Worm (Caenorhabditis elegans) whole organism, L4 larva: ENCODE results near the gene F59B10.4.

Source experiments
- D1046.2 ChIP-seq: fragments of 200-800 bp; sonication (Bioruptor generic); IDR thresholded peaks from 2 replicates; pipeline ENCODE4 v1.3.6; 2022; ENCODE audit warnings: missing genetic modification characterization, missing compliant biosample characterization
- F37D6.2 ChIP-seq: sonication (generic microtip); optimal IDR thresholded peaks from 2 replicates; lab custom pipeline; 2016; ENCODE audit warnings: mild to moderate bottlenecking, missing genetic modification characterization, missing compliant biosample characterization
- F49E8.2 ChIP-seq: sonication (generic microtip); optimal IDR thresholded peaks from 2 replicates; lab custom pipeline; 2016; ENCODE audit warnings: missing compliant biosample characterization, mild to moderate bottlenecking, missing genetic modification characterization, borderline replicate concordance
- Y105C5A.15 ChIP-seq: fragments of 200-800 bp; sonication (Bioruptor generic); IDR thresholded peaks from 2 replicates; pipeline ENCODE4 v1.3.6; 2022; ENCODE audit warnings: missing genetic modification characterization, missing compliant biosample characterization
- Y48G9A.11 ChIP-seq: fragments of 200-800 bp; sonication (Bioruptor generic); IDR thresholded peaks from 2 replicates; pipeline ENCODE4 v1.3.6; 2022; ENCODE audit warnings: missing genetic modification reagents, missing genetic modification characterization, missing compliant biosample characterization
- Y5F2A.4 ChIP-seq: fragments of 200-800 bp; sonication (Bioruptor generic); optimal IDR thresholded peaks from 2 replicates; lab custom pipeline; 2018; ENCODE audit warnings: mild to moderate bottlenecking, missing genetic modification characterization, missing compliant biosample characterization
- Y75B8A.6 ChIP-seq: fragments of 200-800 bp; sonication (Bioruptor generic); IDR thresholded peaks from 2 replicates; pipeline ENCODE4 v1.3.6; 2022; ENCODE audit warnings: missing genetic modification reagents, missing genetic modification characterization, missing compliant biosample characterization
- ZK337.2 ChIP-seq: fragments of 200-800 bp; sonication (Bioruptor generic); IDR thresholded peaks from 2 replicates; pipeline ENCODE4 v1.3.6; 2022; ENCODE audit warnings: missing genetic modification reagents, missing genetic modification characterization, missing compliant biosample characterization
- aha-1 ChIP-seq: fragments of 150-350 bp; peaks from one replicate; lab custom pipeline; 2014; ENCODE audit warnings: missing biosample characterization, missing genetic modification characterization
- ama-1 ChIP-seq: fragments of 150-350 bp; optimal IDR thresholded peaks from 2 replicates; lab custom pipeline; 2014; ENCODE audit warnings: inconsistent platforms, mixed read lengths
- attf-4 ChIP-seq: sonication (generic microtip); optimal IDR thresholded peaks from 3 replicates; lab custom pipeline; 2017; ENCODE audit warnings: missing biosample characterization, missing genetic modification characterization
- ceh-28 ChIP-seq: fragments of 150-350 bp; optimal IDR thresholded peaks from 2 replicates; lab custom pipeline; 2014; ENCODE audit warnings: missing biosample characterization, missing genetic modification reagents, missing genetic modification characterization
- ceh-82 ChIP-seq: sonication (generic microtip); optimal IDR thresholded peaks from 2 replicates; lab custom pipeline; 2017; ENCODE audit warnings: missing biosample characterization, missing genetic modification characterization
- ctbp-1 ChIP-seq: fragments of 200-800 bp; sonication (Bioruptor generic); IDR thresholded peaks from 2 replicates; pipeline ENCODE4 v1.3.6; 2022; ENCODE audit warnings: missing genetic modification reagents, missing genetic modification characterization, missing compliant biosample characterization
- daf-16 ChIP-seq, 3 experiments: sonication (generic microtip); optimal IDR thresholded peaks; 2 replicates each; lab custom pipeline; 2016 to 2017; ENCODE audit warnings: missing genetic modification characterization in 3 of 3, missing genetic modification reagents in 3 of 3, mild to moderate bottlenecking in 2 of 3, missing compliant biosample characterization in 2 of 3, missing biosample characterization in 1 of 3, moderate library complexity in 1 of 3
- daf-19 ChIP-seq: fragments of 200-800 bp; sonication (Bioruptor generic); conservative IDR thresholded peaks from 2 replicates; pipeline ENCODE4 v1.3.6; 2022; ENCODE audit warnings: missing genetic modification characterization, missing compliant biosample characterization
- daf-8 ChIP-seq: fragments of 200-800 bp; sonication (Bioruptor generic); IDR thresholded peaks from 2 replicates; pipeline ENCODE4 v1.3.6; 2022; ENCODE audit warnings: missing genetic modification characterization, missing compliant biosample characterization
- dmd-6 ChIP-seq: fragments of 200-800 bp; sonication (Bioruptor generic); IDR thresholded peaks from 2 replicates; pipeline ENCODE4 v1.3.6; 2022; ENCODE audit warnings: missing genetic modification reagents, missing genetic modification characterization, missing compliant biosample characterization
- dmd-9 ChIP-seq: fragments of 200-800 bp; sonication (Bioruptor generic); IDR thresholded peaks from 2 replicates; pipeline ENCODE4 v1.3.6; 2022; ENCODE audit warnings: missing genetic modification reagents, missing genetic modification characterization, missing compliant biosample characterization
- dpl-1 ChIP-seq: fragments of 150-350 bp; optimal IDR thresholded peaks from 2 replicates; lab custom pipeline; 2014; ENCODE audit warnings: missing biosample characterization, missing genetic modification reagents, missing genetic modification characterization
- egl-43 ChIP-seq: fragments of 200-800 bp; sonication (Bioruptor generic); IDR thresholded peaks from 2 replicates; pipeline ENCODE4 v1.3.6; 2022; ENCODE audit warnings: missing genetic modification reagents, missing genetic modification characterization, missing compliant biosample characterization
- hif-1 ChIP-seq, 2 experiments: sonication (generic microtip); optimal IDR thresholded peaks; 2 replicates each; lab custom pipeline; 2016 to 2017; ENCODE audit warnings: missing compliant biosample characterization in 2 of 2, missing genetic modification characterization in 2 of 2, missing genetic modification reagents in 2 of 2, missing genotype in 2 of 2, mild to moderate bottlenecking in 1 of 2
- hlh-11 ChIP-seq: fragments of 200-800 bp; sonication (Bioruptor generic); optimal IDR thresholded peaks from 2 replicates; lab custom pipeline; 2018; ENCODE audit warnings: mild to moderate bottlenecking, missing genetic modification characterization, missing compliant biosample characterization
- hlh-30 ChIP-seq: sonication (generic microtip); optimal IDR thresholded peaks from 2 replicates; lab custom pipeline; 2017; ENCODE audit warnings: antibody characterized with exemption, mild to moderate bottlenecking, missing genetic modification characterization, missing compliant biosample characterization; ENCODE audit not compliant: insufficient read depth
- jun-1 ChIP-seq: fragments of 150-350 bp; optimal IDR thresholded peaks from 2 replicates; lab custom pipeline; 2014; ENCODE audit warnings: missing biosample characterization, missing genetic modification reagents, missing genetic modification characterization
- lim-7 ChIP-seq: fragments of 200-800 bp; sonication (Bioruptor generic); IDR thresholded peaks from 2 replicates; pipeline ENCODE4 v1.3.6; 2022; ENCODE audit warnings: missing genetic modification characterization, missing compliant biosample characterization
- lin-1 ChIP-seq: fragments of 200-800 bp; sonication (Bioruptor generic); IDR thresholded peaks from 2 replicates; pipeline ENCODE4 v1.3.6; 2022; ENCODE audit warnings: missing genetic modification reagents, missing genetic modification characterization, missing compliant biosample characterization
- lin-13 ChIP-seq: fragments of 150-350 bp; optimal IDR thresholded peaks from 2 replicates; lab custom pipeline; 2014; ENCODE audit warnings: missing biosample characterization, missing genetic modification reagents, missing genetic modification characterization
- madf-5 ChIP-seq, 2 experiments: fragments of 200-800 bp; sonication (Bioruptor generic); IDR thresholded peaks; 2 replicates each; pipeline ENCODE4 v1.3.6; 2022; ENCODE audit warnings: missing compliant biosample characterization in 2 of 2, missing genetic modification characterization in 2 of 2
- mdl-1 ChIP-seq, 2 experiments: fragments of 150-350 bp in 1 of 2; sonication (generic microtip) in 1 of 2; optimal IDR thresholded peaks; 2 replicates each; lab custom pipeline; 2014 to 2017; ENCODE audit warnings: missing biosample characterization in 2 of 2, missing genetic modification characterization in 2 of 2
- mdt-29 ChIP-seq: fragments of 200-800 bp; sonication (Bioruptor generic); IDR thresholded peaks from 2 replicates; pipeline ENCODE4 v1.3.6; 2022; ENCODE audit warnings: missing genetic modification reagents, missing genetic modification characterization, missing compliant biosample characterization
- nhr-111 ChIP-seq: fragments of 200-800 bp; sonication (Bioruptor generic); optimal IDR thresholded peaks from 2 replicates; lab custom pipeline; 2018; ENCODE audit warnings: mild to moderate bottlenecking, missing genetic modification characterization, missing compliant biosample characterization
- nhr-25 ChIP-seq: sonication (generic microtip); optimal IDR thresholded peaks from 2 replicates; lab custom pipeline; 2017; ENCODE audit warnings: missing genetic modification characterization, mild to moderate bottlenecking, missing compliant biosample characterization, antibody characterized with exemption, moderate library complexity, borderline replicate concordance; ENCODE audit not compliant: insufficient read depth
- nhr-41 ChIP-seq: fragments of 200-800 bp; sonication (Bioruptor generic); IDR thresholded peaks from 2 replicates; pipeline ENCODE4 v1.3.6; 2022; ENCODE audit warnings: missing genetic modification reagents, missing genetic modification characterization, missing compliant biosample characterization
- nhr-76 ChIP-seq: fragments of 150-350 bp; optimal IDR thresholded peaks from 2 replicates; lab custom pipeline; 2014; ENCODE audit warnings: missing biosample characterization, missing genetic modification characterization
- saeg-2 ChIP-seq: fragments of 200-800 bp; sonication (Bioruptor generic); IDR thresholded peaks from 2 replicates; pipeline ENCODE4 v1.3.6; 2022; ENCODE audit warnings: missing genetic modification reagents, missing genetic modification characterization, missing compliant biosample characterization
- sdz-12 ChIP-seq: fragments of 200-800 bp; sonication (Bioruptor generic); optimal IDR thresholded peaks from 2 replicates; lab custom pipeline; 2018; ENCODE audit warnings: mild to moderate bottlenecking, missing genetic modification characterization, missing compliant biosample characterization
- tra-1 ChIP-seq: fragments of 200-800 bp; sonication (Bioruptor generic); IDR thresholded peaks from 2 replicates; pipeline ENCODE4 v1.3.6; 2022; ENCODE audit warnings: missing genetic modification reagents, missing genetic modification characterization, missing compliant biosample characterization
- unc-39 ChIP-seq: sonication (generic microtip); optimal IDR thresholded peaks from 2 replicates; lab custom pipeline; 2017; ENCODE audit warnings: missing biosample characterization, missing genetic modification characterization
- unc-62 ChIP-seq, 3 experiments: fragments of 150-350 bp in 1 of 3; sonication (generic microtip); optimal IDR thresholded peaks in 2 of 3; peaks in 1 of 3; 1 replicate in 1 of 3; 2 replicates in 2 of 3; lab custom pipeline; 2014 to 2017; ENCODE audit warnings: missing biosample characterization in 3 of 3, missing genetic modification characterization in 3 of 3, missing genetic modification reagents in 3 of 3, missing genotype in 1 of 3
- vab-7 ChIP-seq: fragments of 200-800 bp; sonication (Bioruptor generic); IDR thresholded peaks from 2 replicates; pipeline ENCODE4 v1.3.6; 2022; ENCODE audit warnings: missing genetic modification reagents, missing genetic modification characterization, missing compliant biosample characterization
- zfp-3 ChIP-seq: fragments of 200-800 bp; sonication (Bioruptor generic); conservative IDR thresholded peaks from 2 replicates; pipeline ENCODE4 v1.3.6; 2022; ENCODE audit warnings: missing genetic modification reagents, missing genetic modification characterization, missing compliant biosample characterization

F59B10.4 gene

DNA sequence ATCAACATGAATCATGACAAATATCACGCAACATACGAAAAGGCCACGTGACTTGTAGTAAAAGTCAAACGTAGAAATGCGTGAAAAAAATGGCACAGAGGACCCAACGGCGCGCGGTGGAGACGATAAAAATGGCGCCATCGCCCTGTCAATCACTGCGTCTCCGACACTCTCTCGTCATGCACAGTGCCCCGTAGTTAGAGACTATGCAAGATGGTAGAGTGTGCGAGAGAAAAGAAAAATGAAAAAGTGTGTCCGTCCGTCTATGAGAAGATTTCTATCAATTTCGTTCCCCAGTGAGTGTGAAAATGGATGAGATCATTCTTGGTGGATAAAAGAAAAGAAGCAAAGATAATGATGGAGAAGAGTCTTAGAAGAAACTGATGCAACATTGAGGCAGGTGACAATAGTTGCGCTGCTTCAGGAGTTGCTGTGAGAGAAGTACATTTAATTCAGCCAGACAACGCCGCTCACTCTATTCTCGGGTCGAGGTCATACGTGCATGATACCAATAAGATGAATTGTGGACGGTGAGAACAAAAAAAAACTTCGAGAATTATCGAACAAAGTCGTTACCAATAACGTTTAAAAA lies 36.7 kb upstream of the F59B10.4 start (continued):
- TF ChIP-seq D1046.2 (GFP tag; lab: Robert Waterston, UW) (no peak), ctbp-1 (0 out of 2 replicates have a peak, but pooled peaks have one; percentile 45), vab-7 (0 out of 2 replicates have a peak, but pooled peaks have one; percentile 23), unc-39 (no peak)
- TF ChIP-seq, all 104 proteins: peak for 46

DNA sequence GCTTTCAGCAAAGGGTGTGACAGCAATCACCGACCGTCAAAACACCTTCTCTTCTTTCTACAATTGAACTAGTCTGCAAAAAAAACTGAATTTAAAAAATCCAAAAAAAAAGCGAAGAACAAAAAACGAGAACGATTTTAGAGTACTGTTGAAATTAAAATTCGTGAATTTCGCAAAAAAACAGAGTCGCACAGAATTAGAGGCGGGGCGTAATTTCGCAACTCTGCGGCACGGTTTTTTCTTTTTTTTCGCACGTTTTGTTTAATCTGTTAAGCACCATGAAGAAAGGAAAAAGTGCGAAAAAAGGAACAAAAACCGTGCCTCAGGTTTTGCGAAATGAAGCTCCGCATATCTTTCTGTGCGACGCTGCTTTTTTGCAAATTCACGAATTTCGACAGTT lies 36.1 kb upstream of the F59B10.4 start, which contains the start of gene mnk-1:
TSS of gene mnk-1 (minus strand) at position 73 of the 400 bp plus-strand sequence.
- TF ChIP-seq aha-1, result peak; percentile 87
- no peak for TF ChIP-seq madf-5 (GFP tag; IDR thresholded peaks at IDR 0.05; lab: Robert Waterston, UW)

DNA sequence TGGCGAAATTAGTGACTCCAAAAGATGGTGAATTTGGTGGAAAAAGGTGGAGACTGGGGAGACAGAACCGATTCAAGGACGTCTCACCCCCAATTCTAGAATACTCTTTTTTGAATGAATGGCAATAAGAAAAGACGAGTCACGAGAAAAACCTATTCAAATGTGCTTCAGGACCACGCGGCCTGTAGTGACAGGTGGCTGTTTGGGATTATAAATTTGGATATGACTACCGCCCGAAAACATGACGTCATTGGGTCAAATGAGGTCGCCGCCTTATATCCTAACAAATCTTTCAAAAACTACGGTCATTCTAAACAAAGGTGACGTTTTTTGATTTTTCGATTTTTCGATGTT lies 35.1 kb upstream of the F59B10.4 start:
- TF ChIP-seq daf-8 (GFP tag; lab: Robert Waterston, UW) (no peak), Y105C5A.15 (GFP tag; lab: Robert Waterston, UW) (0 out of 2 replicates have a peak, but pooled peaks have one; percentile 54), nhr-111 (GFP tag; lab: Kevin White, UChicago) (no peak), jun-1 (tag; lab: Kevin White, UChicago) (no peak), tra-1 (GFP tag; lab: Robert Waterston, UW) (0 out of 2 replicates have a peak, but pooled peaks have one; percentile 19), nhr-25 (tag; lab: Kevin White, UChicago) (peak; percentile 21), ctbp-1 (0 out of 2 replicates have a peak, but pooled peaks have one; percentile 11), dmd-9 (no peak), nhr-76 (tag; lab: Kevin White, UChicago) (no peak), unc-62 (GFP tag; optimal IDR thresholded peaks at IDR 0.05 in 1 of 2; lab: Kevin White, UChicago) (peak in 1 of 2 experiments; percentile 92), unc-62 (tag; optimal IDR thresholded peaks at IDR 0.05; lab: Kevin White, UChicago) (no peak), lin-13 (no peak), sdz-12 (GFP tag; lab: Kevin White, UChicago) (peak; percentile 70), Y75B8A.6 (no peak), F49E8.2 (tag; lab: Kevin White, UChicago) (no peak), mdl-1 (tag; optimal IDR thresholded peaks at IDR 0.05; lab: Kevin White, UChicago) (no peak), ceh-82 (tag; lab: Kevin White, UChicago) (no peak), attf-4 (tag; lab: Kevin White, UChicago) (no peak), mdt-29 (GFP tag; lab: Robert Waterston, UW) (no peak), lim-7 (GFP tag; lab: Robert Waterston, UW) (no peak), daf-16 (GFP tag; optimal IDR thresholded peaks at IDR 0.05; lab: Kevin White, UChicago) (no peak), daf-16 (tag; optimal IDR thresholded peaks at IDR 0.05; lab: Kevin White, UChicago) (peak; percentile 19), Y48G9A.11 (GFP tag; lab: Robert Waterston, UW) (peak; percentile 35; the same call in 1 of the 2 replicates), hlh-30 (tag; lab: Kevin White, UChicago) (peak; percentile 41), daf-19 (GFP tag; lab: Robert Waterston, UW) (no peak), F37D6.2 (tag; lab: Kevin White, UChicago) (no peak), lin-1 (no peak), zfp-3 (GFP tag; lab: Robert Waterston, UW) (no peak; the same call in 1 of the 2 replicates), ZK337.2 (GFP tag; lab: Robert Waterston, UW) (no peak), ceh-28 (tag; lab: Kevin White, UChicago) (no peak), nhr-41 (GFP tag; lab: Robert Waterston, UW) (peak; percentile 8; the same call in 1 of the 2 replicates), hlh-11 (tag; lab: Kevin White, UChicago) (no peak), ama-1 (peak; percentile 38), dpl-1 (GFP tag; lab: Kevin White, UChicago) (no peak), saeg-2 (no peak), egl-43 (GFP tag; lab: Robert Waterston, UW) (no peak), dmd-6 (GFP tag; lab: Robert Waterston, UW) (no peak), unc-39 (no peak), hif-1 (tag; optimal IDR thresholded peaks at IDR 0.05; lab: Kevin White, UChicago) (no peak), Y5F2A.4 (no peak)
